Worm (Caenorhabditis elegans) whole organism, mixed stage, embryonic: Measurements from ENCODE around the gene T01D1.3.
A peak's percentile ranks its signal among the peaks of the same experiment; 100 is the strongest.

Experiments
- M03D4.4 ChIP-seq: sonication (generic microtip); optimal IDR thresholded peaks from 2 replicates; lab custom pipeline; 2017; ENCODE audit warnings: mild to moderate bottlenecking, missing genetic modification characterization, missing compliant biosample characterization
- bed-3 ChIP-seq: fragments of 200-800 bp; sonication (Bioruptor generic); optimal IDR thresholded peaks from 3 replicates; lab custom pipeline; 2018; ENCODE audit warnings: mild to moderate bottlenecking, missing genetic modification characterization, moderate library complexity, missing compliant biosample characterization
- blmp-1 ChIP-seq: fragments of 150-350 bp; optimal IDR thresholded peaks from 2 replicates; lab custom pipeline; 2014; ENCODE audit warnings: missing biosample characterization, missing genetic modification characterization
- ceh-39 ChIP-seq: fragments of 150-350 bp; optimal IDR thresholded peaks from 2 replicates; lab custom pipeline; 2014; ENCODE audit warnings: missing biosample characterization, missing genetic modification characterization
- ceh-83 ChIP-seq: fragments of 200-800 bp; sonication (Bioruptor generic); optimal IDR thresholded peaks from 2 replicates; lab custom pipeline; 2018; ENCODE audit warnings: mild to moderate bottlenecking, missing genetic modification characterization, missing compliant biosample characterization
- ces-1 ChIP-seq: fragments of 150-350 bp; optimal IDR thresholded peaks from 2 replicates; lab custom pipeline; 2014; ENCODE audit warnings: missing biosample characterization, missing genetic modification reagents, missing genetic modification characterization
- cnd-1 ChIP-seq: fragments of 200-800 bp; sonication (Bioruptor generic); optimal IDR thresholded peaks from 2 replicates; lab custom pipeline; 2018; ENCODE audit warnings: mild to moderate bottlenecking, missing genetic modification characterization, missing compliant biosample characterization
- drap-1 ChIP-seq: fragments of 200-800 bp; sonication (Bioruptor generic); optimal IDR thresholded peaks from 3 replicates; lab custom pipeline; 2018; ENCODE audit warnings: mild to moderate bottlenecking, missing genetic modification characterization, missing compliant biosample characterization
- elt-1 ChIP-seq: sonication (generic microtip); optimal IDR thresholded peaks from 2 replicates; lab custom pipeline; 2017; ENCODE audit warnings: missing genetic modification characterization, mild to moderate bottlenecking, missing compliant biosample characterization, antibody characterized with exemption, moderate library complexity, borderline replicate concordance; ENCODE audit not compliant: insufficient read depth
- elt-3 ChIP-seq: fragments of 150-350 bp; optimal IDR thresholded peaks from 2 replicates; lab custom pipeline; 2014; ENCODE audit warnings: missing biosample characterization, missing genetic modification characterization
- flh-1 ChIP-seq: fragments of 200-800 bp; sonication (Bioruptor generic); optimal IDR thresholded peaks from 2 replicates; lab custom pipeline; 2018; ENCODE audit warnings: mild to moderate bottlenecking, missing genetic modification characterization, moderate library complexity, missing compliant biosample characterization
- ham-2 ChIP-seq: fragments of 200-800 bp; sonication (Bioruptor generic); optimal IDR thresholded peaks from 2 replicates; lab custom pipeline; 2018; ENCODE audit warnings: mild to moderate bottlenecking, missing genetic modification characterization, missing compliant biosample characterization
- hlh-1 ChIP-seq: fragments of 150-350 bp; optimal IDR thresholded peaks from 2 replicates; lab custom pipeline; 2014; ENCODE audit warnings: missing biosample characterization, missing genetic modification reagents, missing genetic modification characterization
- lin-13 ChIP-seq: fragments of 150-350 bp; optimal IDR thresholded peaks from 2 replicates; lab custom pipeline; 2014; ENCODE audit warnings: missing biosample characterization, missing genetic modification characterization
- lsy-2 ChIP-seq: fragments of 150-350 bp; optimal IDR thresholded peaks from 2 replicates; lab custom pipeline; 2014; ENCODE audit warnings: missing biosample characterization, missing genetic modification characterization
- mab-5 ChIP-seq: fragments of 150-350 bp; optimal IDR thresholded peaks from 2 replicates; lab custom pipeline; 2014; ENCODE audit warnings: missing biosample characterization, missing genetic modification characterization
- mep-1 ChIP-seq: fragments of 150-350 bp; optimal IDR thresholded peaks from 2 replicates; lab custom pipeline; 2017; ENCODE audit warnings: missing biosample characterization, missing genetic modification reagents, missing genetic modification characterization, inconsistent platforms
- mls-2 ChIP-seq: sonication (generic microtip); optimal IDR thresholded peaks from 2 replicates; lab custom pipeline; 2016; ENCODE audit warnings: mild to moderate bottlenecking, missing genetic modification characterization, moderate library complexity, missing compliant biosample characterization
- nhr-12 ChIP-seq: fragments of 150-350 bp; optimal IDR thresholded peaks from 2 replicates; lab custom pipeline; 2014; ENCODE audit warnings: missing biosample characterization, missing genetic modification characterization
- nhr-237 ChIP-seq: fragments of 150-350 bp; optimal IDR thresholded peaks from 2 replicates; lab custom pipeline; 2014; ENCODE audit warnings: missing biosample characterization, missing genetic modification characterization
- nhr-28 ChIP-seq: fragments of 150-350 bp; optimal IDR thresholded peaks from 2 replicates; lab custom pipeline; 2014; ENCODE audit warnings: missing biosample characterization, missing genetic modification characterization
- pha-4 ChIP-seq: fragments of 150-350 bp; optimal IDR thresholded peaks from 2 replicates; lab custom pipeline; 2018; ENCODE audit warnings: missing biosample characterization, missing genetic modification reagents, missing genetic modification characterization
- sem-2 ChIP-seq: fragments of 200-800 bp; sonication (Bioruptor generic); optimal IDR thresholded peaks from 2 replicates; lab custom pipeline; 2018; ENCODE audit warnings: mild to moderate bottlenecking, missing genetic modification characterization, missing compliant biosample characterization
- snpc-4 ChIP-seq: fragments of 150-350 bp; optimal IDR thresholded peaks from 2 replicates; lab custom pipeline; 2014; ENCODE audit warnings: missing biosample characterization, missing genetic modification characterization
- sptf-1 ChIP-seq: sonication (generic microtip); optimal IDR thresholded peaks from 2 replicates; lab custom pipeline; 2017; ENCODE audit warnings: mild to moderate bottlenecking, missing genetic modification characterization, moderate library complexity, missing compliant biosample characterization
- tbx-8 ChIP-seq: fragments of 200-800 bp; sonication (Bioruptor generic); optimal IDR thresholded peaks from 2 replicates; lab custom pipeline; 2018; ENCODE audit warnings: mild to moderate bottlenecking, missing genetic modification characterization, moderate library complexity, missing compliant biosample characterization
- unc-120 ChIP-seq: sonication (generic microtip); optimal IDR thresholded peaks from 2 replicates; lab custom pipeline; 2017; ENCODE audit warnings: missing genetic modification characterization, missing compliant biosample characterization; ENCODE audit not compliant: poor library complexity, severe bottlenecking
- unc-39 ChIP-seq: fragments of 150-350 bp; optimal IDR thresholded peaks from 2 replicates; lab custom pipeline; 2014; ENCODE audit warnings: missing biosample characterization, missing genetic modification characterization
- unc-62 ChIP-seq: fragments of 150-350 bp; optimal IDR thresholded peaks from 2 replicates; lab custom pipeline; 2014; ENCODE audit warnings: missing biosample characterization, missing genetic modification reagents, missing genetic modification characterization
- zip-8 ChIP-seq: fragments of 150-350 bp; optimal IDR thresholded peaks from 2 replicates; lab custom pipeline; 2014; ENCODE audit warnings: missing biosample characterization, missing genetic modification characterization
- ztf-11 ChIP-seq: fragments of 150-350 bp; optimal IDR thresholded peaks from 2 replicates; lab custom pipeline; 2014; ENCODE audit warnings: missing biosample characterization, missing genetic modification characterization

T01D1.3 gene

DNA sequence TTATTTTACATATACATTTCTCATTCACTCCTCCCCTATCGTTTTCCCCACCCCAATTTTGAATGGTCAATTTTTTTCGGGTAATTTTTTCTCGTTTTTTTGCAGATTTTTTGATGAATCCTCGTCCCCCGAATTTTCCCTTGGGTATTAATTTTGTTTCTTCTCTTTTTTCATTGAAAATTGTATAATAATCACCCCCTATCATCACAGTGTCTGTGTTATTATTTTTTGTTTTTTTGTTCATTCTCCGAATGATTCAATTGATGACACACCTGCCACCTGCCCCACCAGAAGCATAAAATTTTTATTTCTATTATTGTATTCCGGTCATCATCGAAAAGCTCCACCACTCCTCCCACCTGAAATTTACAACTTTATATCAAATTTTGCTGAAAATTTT lies 23.5 kb downstream of the T01D1.3 start, which contains the start of gene T25D3.3:
Gene T25D3.3, plus strand, starts transcription at position 301 of the 400 bp plus-strand sequence.
- TF ChIP-seq M03D4.4 (tag; lab: Kevin White, UChicago): no peak
- no peak for TF ChIP-seq ham-2 (GFP tag; lab: Kevin White, UChicago)
- no peak for TF ChIP-seq sem-2 (GFP tag; lab: Kevin White, UChicago)
- TF ChIP-seq mab-5 (tag; lab: Kevin White, UChicago): no peak
- no peak for TF ChIP-seq nhr-237
- TF ChIP-seq sptf-1 (tag; lab: Kevin White, UChicago): no peak
- no peak for TF ChIP-seq bed-3 (GFP tag; lab: Kevin White, UChicago)
- TF ChIP-seq lin-13 (tag; lab: Kevin White, UChicago): no peak
- TF ChIP-seq snpc-4 (tag; lab: Kevin White, UChicago): no peak
- TF ChIP-seq unc-62: no peak
- TF ChIP-seq blmp-1: no peak
- no peak for TF ChIP-seq flh-1 (GFP tag; lab: Kevin White, UChicago)
- no peak for TF ChIP-seq drap-1
- TF ChIP-seq cnd-1 (tag; lab: Kevin White, UChicago): no peak
- no peak for TF ChIP-seq ceh-83 (GFP tag; lab: Kevin White, UChicago)
- TF ChIP-seq, all 35 proteins: peak for 0

DNA sequence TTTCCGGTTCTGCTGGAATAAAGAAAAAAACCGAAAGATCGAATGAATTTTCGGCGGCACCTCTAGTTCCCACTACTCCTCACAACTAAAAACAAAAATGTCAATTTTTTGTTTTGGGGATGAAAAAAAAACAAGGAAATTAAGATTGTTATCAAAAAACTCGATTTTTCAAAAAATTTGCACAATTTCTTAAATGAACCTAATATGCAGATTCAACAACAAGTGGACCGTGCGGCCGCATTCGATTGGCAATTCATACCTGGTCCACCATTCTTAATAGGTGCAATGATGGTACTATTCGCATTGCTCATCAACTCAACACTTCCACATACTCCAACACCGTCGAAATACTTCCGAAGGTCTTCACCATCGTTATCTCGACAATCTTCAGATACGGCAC lies 24.3 kb downstream of the T01D1.3 start:
- TF ChIP-seq M03D4.4 (tag; lab: Kevin White, UChicago) (no peak), nhr-12 (tag; lab: Kevin White, UChicago) (no peak), ham-2 (GFP tag; lab: Kevin White, UChicago) (no peak)

DNA sequence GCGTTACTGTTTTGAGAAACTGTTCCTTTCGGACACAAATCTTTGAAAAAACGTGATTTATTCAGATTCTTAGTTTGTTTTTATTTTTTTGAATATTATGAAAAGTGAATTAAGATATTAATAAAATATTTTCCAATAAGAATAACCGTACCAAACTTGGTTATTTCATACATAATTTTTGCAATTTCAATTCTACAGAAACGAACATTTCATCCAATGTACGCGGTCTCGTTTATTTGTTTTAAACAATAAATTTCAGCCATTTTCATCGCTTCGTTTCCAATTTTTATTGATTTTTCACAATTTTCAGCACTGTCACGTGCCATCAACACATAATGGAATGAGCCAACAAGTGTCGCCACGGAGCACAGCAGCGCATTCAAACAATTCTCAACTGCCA lies 28.8 kb downstream of the T01D1.3 start, which contains the start of gene T25D3.4:
Gene T25D3.4, plus strand, starts transcription at position 301 of the 400 bp plus-strand sequence.
- no peak for TF ChIP-seq flh-1 (GFP tag; lab: Kevin White, UChicago)
- TF ChIP-seq zip-8 (tag; lab: Kevin White, UChicago): no peak
- TF ChIP-seq mab-5 (tag; lab: Kevin White, UChicago): no peak
- no peak for TF ChIP-seq snpc-4 (tag; lab: Kevin White, UChicago)
- no peak for TF ChIP-seq elt-1
- TF ChIP-seq unc-120 (tag; lab: Kevin White, UChicago): no peak
- TF ChIP-seq pha-4 (tag; lab: Kevin White, UChicago): no peak
- no peak for TF ChIP-seq ztf-11 (tag; lab: Kevin White, UChicago)
- no peak for TF ChIP-seq tbx-8 (GFP tag; lab: Kevin White, UChicago)
- no peak for TF ChIP-seq ceh-39 (tag; lab: Kevin White, UChicago)
- TF ChIP-seq nhr-12 (tag; lab: Kevin White, UChicago): no peak
- TF ChIP-seq unc-62: no peak
- no peak for TF ChIP-seq mep-1 (tag; lab: Kevin White, UChicago)

DNA sequence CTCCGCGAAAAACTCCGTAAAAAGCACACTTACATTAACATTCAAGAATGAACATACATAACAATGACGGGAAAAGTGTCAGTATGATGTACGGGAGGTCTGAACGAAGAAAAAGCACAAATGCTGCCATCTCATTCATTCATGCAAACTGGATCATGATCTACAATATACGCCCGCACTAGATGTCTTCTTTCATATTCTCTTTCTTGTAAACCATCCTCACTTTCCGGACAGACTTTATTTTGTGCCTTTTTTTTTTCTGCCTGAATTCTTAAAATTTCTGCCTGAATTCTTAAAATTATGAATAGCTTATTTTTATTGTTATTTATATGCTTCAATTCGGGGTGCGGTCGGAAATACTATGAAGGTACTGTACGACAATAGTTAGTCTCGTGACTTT lies 40.6 kb downstream of the T01D1.3 start, which contains the start of gene K10B4.1:
Gene K10B4.1, plus strand, starts transcription at position 301 of the 400 bp plus-strand sequence.
- TF ChIP-seq hlh-1 (tag; lab: Kevin White, UChicago) (no peak), nhr-28 (tag; lab: Kevin White, UChicago) (no peak), mep-1 (tag; lab: Kevin White, UChicago) (no peak), blmp-1 (no peak), unc-62 (no peak), unc-39 (tag; lab: Kevin White, UChicago) (no peak)

DNA sequence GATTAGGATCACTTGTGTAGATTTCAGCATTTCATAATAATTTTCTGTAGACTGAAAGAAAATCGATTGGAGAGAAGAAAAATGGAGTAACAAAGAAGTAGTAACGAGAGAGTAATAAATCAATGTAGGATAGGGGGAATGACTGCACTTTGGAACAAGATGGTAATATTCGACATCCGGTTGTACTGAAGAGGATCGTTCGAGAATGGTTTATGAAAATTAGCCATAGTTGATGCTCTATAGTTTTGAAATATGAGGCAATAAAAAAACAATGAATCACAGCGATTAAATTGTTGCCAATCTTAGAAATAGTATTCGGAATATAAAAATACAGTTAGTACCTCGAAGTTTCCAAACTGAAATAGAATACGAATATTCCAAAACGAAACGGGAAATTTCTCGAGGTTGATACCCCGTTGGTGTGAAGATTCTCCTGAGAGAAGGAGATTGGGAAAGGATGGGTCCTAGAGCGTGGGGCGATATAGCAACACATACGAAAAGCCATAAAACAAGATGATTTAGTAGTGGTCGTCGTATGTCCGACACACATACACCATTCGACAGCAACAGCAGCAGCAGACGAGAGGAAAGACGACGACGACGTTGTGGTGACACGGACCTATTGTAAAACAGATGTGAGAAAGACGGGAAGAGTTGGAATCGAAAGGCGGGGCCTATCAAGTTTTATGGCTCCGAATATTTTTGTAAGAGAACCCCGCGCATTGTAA lies 42.1 kb downstream of the T01D1.3 start, which contains the start of gene cwn-1:
Gene cwn-1, minus strand, starts transcription at position 51 of the 728 bp plus-strand sequence.
- TF ChIP-seq mls-2 (tag; lab: Kevin White, UChicago) (no peak), bed-3 (GFP tag; lab: Kevin White, UChicago) (no peak), ces-1 (GFP tag; lab: Kevin White, UChicago) (no peak), elt-3 (tag; lab: Kevin White, UChicago) (no peak), lin-13 (tag; lab: Kevin White, UChicago) (no peak), unc-62 (peak; percentile 88), lsy-2 (no peak), nhr-237 (no peak), hlh-1 (tag; lab: Kevin White, UChicago) (peak; percentile 29), mab-5 (tag; lab: Kevin White, UChicago) (peak; percentile 83), sem-2 (GFP tag; lab: Kevin White, UChicago) (no peak), pha-4 (tag; lab: Kevin White, UChicago) (no peak), nhr-28 (tag; lab: Kevin White, UChicago) (no peak), sptf-1 (tag; lab: Kevin White, UChicago) (no peak), unc-120 (tag; lab: Kevin White, UChicago) (no peak)
